Worm (Caenorhabditis elegans): ENCODE measurements around the gene Y41E3.19.

Gene Y41E3.19

DNA sequence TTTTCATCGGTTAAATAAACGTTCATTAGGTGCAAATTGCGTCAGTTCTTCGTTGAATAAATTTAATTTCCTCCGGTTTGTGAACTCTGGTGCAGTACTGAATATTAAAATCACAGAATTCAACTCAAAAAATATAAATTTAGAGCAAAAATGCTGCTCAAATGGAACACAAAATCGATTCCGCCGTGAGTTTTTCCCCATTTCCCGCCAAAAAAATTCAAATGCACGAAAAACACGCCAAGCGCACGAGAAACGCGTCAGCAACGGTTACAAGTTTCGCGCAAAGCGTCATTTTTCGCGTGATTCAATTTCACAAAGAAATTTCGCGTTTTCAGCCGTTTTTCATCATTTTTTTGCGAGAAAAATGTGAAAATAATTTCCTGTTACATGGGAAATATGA, 16.5 kb upstream of the Y41E3.19 start, which contains the start of gene hrpu-1 (continued):
- TF ChIP-seq lsy-2 (tag; optimal IDR thresholded peaks at IDR 0.05), result peak; percentile 38 to 89
- no peak for TF ChIP-seq daf-12 (tag; optimal IDR thresholded peaks at IDR 0.05)
- TF ChIP-seq pha-4 (GFP tag; IDR thresholded peaks at IDR 0.05), result peak; percentile 60; the same call in 1 of the 2 replicates
- peak; percentile 90 for TF ChIP-seq pha-4 (tag; optimal IDR thresholded peaks at IDR 0.05)
- no peak for TF ChIP-seq Y5F2A.4 (GFP tag; optimal IDR thresholded peaks at IDR 0.05)
- TF ChIP-seq ama-1 (optimal IDR thresholded peaks at IDR 0.05), result peak; percentile 67
- TF ChIP-seq nhr-48 (tag; optimal IDR thresholded peaks at IDR 0.05), result no peak
- no peak for TF ChIP-seq pqm-1 (tag; optimal IDR thresholded peaks at IDR 0.05)
- no peak for TF ChIP-seq snpc-4 (tag; optimal IDR thresholded peaks at IDR 0.05)
- TF ChIP-seq ceh-32 (tag; optimal IDR thresholded peaks at IDR 0.05; ENCODE audit: poor library complexity), result no peak
- 0 out of 2 replicates have a peak, but pooled peaks have one; percentile 44 for TF ChIP-seq dmd-9 (GFP tag; IDR thresholded peaks at IDR 0.05)
- TF ChIP-seq unc-130 (GFP tag; optimal IDR thresholded peaks at IDR 0.05), result peak; percentile 43
- no peak for TF ChIP-seq set-16 (GFP tag; IDR thresholded peaks at IDR 0.05)
- peak; percentile 77 for TF ChIP-seq rbr-2 (tag; optimal IDR thresholded peaks at IDR 0.05)
- TF ChIP-seq gei-8 (GFP tag; optimal IDR thresholded peaks at IDR 0.05), result no peak
- TF ChIP-seq ZK546.5 (tag; optimal IDR thresholded peaks at IDR 0.05), result no peak
- TF ChIP-seq madf-9 (GFP tag; conservative IDR thresholded peaks at IDR 0.05), result 0 out of 2 replicates have a peak, but pooled peaks have one; percentile 20
- TF ChIP-seq nhr-77 (tag; optimal IDR thresholded peaks at IDR 0.05), result peak; percentile 37
- no peak for TF ChIP-seq mxl-3 (GFP tag; optimal IDR thresholded peaks at IDR 0.05)
- TF ChIP-seq F44E2.7 (GFP tag; IDR thresholded peaks at IDR 0.05), result no peak
- TF ChIP-seq F26F4.8 (GFP tag; conservative IDR thresholded peaks at IDR 0.05), result no peak
- TF ChIP-seq T26A8.4 (GFP tag; IDR thresholded peaks at IDR 0.05), result peak; percentile 76
- peak; percentile 63 for TF ChIP-seq fkh-10 (GFP tag; optimal IDR thresholded peaks at IDR 0.05)
- peak; percentile 77 for TF ChIP-seq hmg-1.1 (GFP tag; IDR thresholded peaks at IDR 0.05)

DNA sequence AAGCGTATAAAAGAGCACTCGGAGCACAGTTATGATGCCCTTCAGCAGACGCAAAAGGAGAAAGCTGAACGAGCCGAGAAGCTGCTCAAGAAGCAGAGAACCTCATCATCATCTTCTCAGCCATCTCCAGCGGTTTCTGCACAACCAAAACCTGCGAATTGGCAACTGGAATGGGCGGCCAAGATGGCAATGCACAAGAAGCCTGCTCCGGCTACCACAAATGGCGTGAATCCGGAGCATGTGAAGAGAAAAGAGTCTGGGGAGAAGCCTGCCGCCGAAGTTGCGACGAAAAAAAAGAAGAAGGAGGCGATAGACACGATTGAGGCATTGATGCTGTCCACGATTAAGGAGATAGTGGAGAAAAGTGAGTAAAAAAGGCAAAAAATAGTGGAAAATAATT, 14.8 kb upstream of the Y41E3.19 start:
- TF ChIP-seq nhr-25 (tag; optimal IDR thresholded peaks at IDR 0.05; ENCODE audit: borderline replicate concordance, insufficient read depth) (no peak), ces-1 (GFP tag; optimal IDR thresholded peaks at IDR 0.05) (no peak), aha-1 (tag) (peak; percentile 95), spr-1 (tag; optimal IDR thresholded peaks at IDR 0.05) (no peak)

DNA sequence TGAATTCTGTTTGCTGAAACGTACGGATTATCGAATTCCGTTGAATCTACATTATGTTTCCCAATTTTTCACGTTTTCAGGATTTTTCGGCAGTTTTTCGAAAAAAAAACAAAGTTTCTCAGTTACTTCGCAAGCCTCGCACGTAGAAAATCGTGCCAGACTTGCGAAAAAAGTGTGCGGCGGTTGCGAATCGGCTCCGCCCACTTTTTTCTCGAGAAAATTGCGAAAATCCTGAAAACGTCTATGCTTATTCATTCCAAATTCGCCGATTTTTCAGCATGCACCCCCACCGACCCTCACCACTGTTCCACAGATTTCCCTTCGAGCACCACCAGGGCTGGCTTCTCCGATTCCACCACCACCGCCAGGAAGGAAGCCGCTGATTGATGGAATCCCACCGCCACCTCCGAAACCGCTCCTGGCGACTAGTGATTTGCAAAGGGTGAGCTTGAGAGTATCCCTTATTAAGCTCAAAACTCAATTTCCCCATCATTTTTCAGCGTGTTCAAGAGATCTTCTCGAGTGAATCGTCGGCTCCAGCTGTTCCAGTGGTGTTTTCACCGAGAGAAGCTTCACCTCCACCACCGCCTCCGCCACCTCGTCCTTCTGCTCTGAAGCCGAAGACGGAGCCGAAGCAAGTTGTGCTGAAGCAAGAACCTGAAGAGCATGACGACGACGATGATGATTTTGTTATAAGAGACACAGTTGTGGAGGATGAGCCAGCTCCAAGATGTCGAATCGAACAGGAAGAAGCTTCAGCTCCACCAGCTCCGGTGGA, 13.6 kb upstream of the Y41E3.19 start:
- TF ChIP-seq egl-43 (GFP tag; IDR thresholded peaks at IDR 0.05) (0 out of 2 replicates have a peak, but pooled peaks have one; percentile 4), snpc-1.2 (GFP tag; IDR thresholded peaks at IDR 0.05) (peak; percentile 87), nhr-102 (tag; optimal IDR thresholded peaks at IDR 0.05) (no peak), set-16 (GFP tag; IDR thresholded peaks at IDR 0.05) (peak; percentile 85), lim-7 (GFP tag; IDR thresholded peaks at IDR 0.05) (0 out of 2 replicates have a peak, but pooled peaks have one; percentile 8), ama-1 (optimal IDR thresholded peaks at IDR 0.05) (peak; percentile 7), lin-38 (GFP tag; IDR thresholded peaks at IDR 0.05) (peak; percentile 49), fos-1 (tag; optimal IDR thresholded peaks at IDR 0.05) (no peak)

DNA sequence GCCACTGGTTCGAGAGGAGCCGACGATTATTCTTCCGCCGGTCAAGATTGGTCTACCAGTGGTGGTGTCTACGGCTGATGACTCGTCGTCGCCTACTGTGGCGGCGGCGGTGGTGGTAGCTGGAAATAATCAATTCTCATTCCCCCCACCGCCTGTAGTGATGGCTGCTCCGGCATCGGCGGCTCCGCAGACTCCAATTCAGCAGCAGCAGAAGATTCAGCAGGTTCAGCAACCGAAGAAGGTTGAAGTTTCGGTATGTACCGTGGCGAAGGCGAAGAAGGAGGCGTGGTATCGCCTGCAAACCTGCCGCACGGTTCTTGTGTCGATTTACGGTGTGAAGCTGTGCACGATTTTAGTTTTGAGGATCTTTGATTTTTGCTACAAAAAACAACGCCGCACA, 9.8 kb upstream of the Y41E3.19 start:
- TF ChIP-seq hmg-1.1 (GFP tag; IDR thresholded peaks at IDR 0.05), result 0 out of 2 replicates have a peak, but pooled peaks have one; percentile 7
- no peak for TF ChIP-seq jun-1 (tag; optimal IDR thresholded peaks at IDR 0.05)
- TF ChIP-seq nhr-42 (GFP tag; IDR thresholded peaks at IDR 0.05), result no peak
- TF ChIP-seq ZK337.2 (GFP tag; IDR thresholded peaks at IDR 0.05), result no peak
- no peak for TF ChIP-seq nhr-41 (GFP tag; IDR thresholded peaks at IDR 0.05)
- no peak for TF ChIP-seq ctbp-1 (GFP tag; IDR thresholded peaks at IDR 0.05)
- TF ChIP-seq R02D3.7 (tag; optimal IDR thresholded peaks at IDR 0.05), result no peak
- TF ChIP-seq T26A8.4 (GFP tag; IDR thresholded peaks at IDR 0.05), result no peak
- TF ChIP-seq gei-8 (GFP tag; optimal IDR thresholded peaks at IDR 0.05), result no peak
- peak; percentile 78 for TF ChIP-seq set-16 (GFP tag; IDR thresholded peaks at IDR 0.05)
- no peak for TF ChIP-seq F10B5.3 (tag; optimal IDR thresholded peaks at IDR 0.05)
- TF ChIP-seq nhr-11 (tag; optimal IDR thresholded peaks at IDR 0.05), result no peak
- no peak for TF ChIP-seq lir-3 (tag; optimal IDR thresholded peaks at IDR 0.05)
- no peak for TF ChIP-seq sdz-12 (GFP tag; optimal IDR thresholded peaks at IDR 0.05)
- no peak for TF ChIP-seq fos-1 (tag; optimal IDR thresholded peaks at IDR 0.05)
- no peak for TF ChIP-seq F37D6.2 (tag; optimal IDR thresholded peaks at IDR 0.05)
- no peak for TF ChIP-seq zip-11 (GFP tag; IDR thresholded peaks at IDR 0.05)
- no peak for TF ChIP-seq Y105C5A.15 (GFP tag; IDR thresholded peaks at IDR 0.05)

All from whole organism, L4 larva.